Worm (Caenorhabditis elegans) whole organism, L4 larva: ENCODE measurements around the gene F11E6.9.

Experiments
- D1046.2 ChIP-seq: fragments of 200-800 bp; sonication (Bioruptor generic); IDR thresholded peaks from 2 replicates; pipeline ENCODE4 v1.3.6; 2022; ENCODE audit warnings: missing genetic modification characterization, missing compliant biosample characterization
- F37D6.2 ChIP-seq: sonication (generic microtip); optimal IDR thresholded peaks from 2 replicates; lab custom pipeline; 2016; ENCODE audit warnings: mild to moderate bottlenecking, missing genetic modification characterization, missing compliant biosample characterization
- R02D3.7 ChIP-seq: fragments of 150-350 bp; sonication (generic microtip); optimal IDR thresholded peaks from 3 replicates; lab custom pipeline; 2014; ENCODE audit warnings: missing biosample characterization, missing genetic modification characterization
- ZK337.2 ChIP-seq: fragments of 200-800 bp; sonication (Bioruptor generic); IDR thresholded peaks from 2 replicates; pipeline ENCODE4 v1.3.6; 2022; ENCODE audit warnings: missing genetic modification reagents, missing genetic modification characterization, missing compliant biosample characterization
- ZK546.5 ChIP-seq, 2 experiments: sonication (generic microtip); optimal IDR thresholded peaks; 2 replicates each; lab custom pipeline; 2017; ENCODE audit warnings: missing biosample characterization in 2 of 2, missing genetic modification characterization in 2 of 2
- aha-1 ChIP-seq: fragments of 150-350 bp; peaks from one replicate; lab custom pipeline; 2014; ENCODE audit warnings: missing biosample characterization, missing genetic modification characterization
- ceh-32 ChIP-seq: sonication (generic microtip); optimal IDR thresholded peaks from 2 replicates; lab custom pipeline; 2016; ENCODE audit warnings: mild to moderate bottlenecking, missing genetic modification characterization, missing compliant biosample characterization; ENCODE audit not compliant: poor library complexity
- ceh-44 ChIP-seq: fragments of 200-800 bp; sonication (Bioruptor generic); IDR thresholded peaks from 2 replicates; pipeline ENCODE4 v1.3.6; 2022; ENCODE audit warnings: missing genetic modification reagents, missing genetic modification characterization, missing compliant biosample characterization
- ctbp-1 ChIP-seq: fragments of 200-800 bp; sonication (Bioruptor generic); IDR thresholded peaks from 2 replicates; pipeline ENCODE4 v1.3.6; 2022; ENCODE audit warnings: missing genetic modification reagents, missing genetic modification characterization, missing compliant biosample characterization
- daf-16 ChIP-seq, 3 experiments: sonication (generic microtip); optimal IDR thresholded peaks; 2 replicates each; lab custom pipeline; 2016 to 2017; ENCODE audit warnings: missing genetic modification characterization in 3 of 3, missing genetic modification reagents in 3 of 3, mild to moderate bottlenecking in 2 of 3, missing compliant biosample characterization in 2 of 3, missing biosample characterization in 1 of 3, moderate library complexity in 1 of 3
- dmd-6 ChIP-seq: fragments of 200-800 bp; sonication (Bioruptor generic); IDR thresholded peaks from 2 replicates; pipeline ENCODE4 v1.3.6; 2022; ENCODE audit warnings: missing genetic modification reagents, missing genetic modification characterization, missing compliant biosample characterization
- dmd-8 ChIP-seq: fragments of 200-800 bp; sonication (Bioruptor generic); IDR thresholded peaks from 2 replicates; pipeline ENCODE4 v1.3.6; 2022; ENCODE audit warnings: missing genetic modification characterization, missing compliant biosample characterization
- dpl-1 ChIP-seq: fragments of 150-350 bp; optimal IDR thresholded peaks from 2 replicates; lab custom pipeline; 2014; ENCODE audit warnings: missing biosample characterization, missing genetic modification reagents, missing genetic modification characterization
- dve-1 ChIP-seq: sonication (generic microtip); optimal IDR thresholded peaks from 2 replicates; lab custom pipeline; 2017; ENCODE audit warnings: antibody characterized with exemption, mild to moderate bottlenecking, missing genetic modification characterization, missing compliant biosample characterization; ENCODE audit not compliant: insufficient read depth
- egl-27 ChIP-seq: sonication (generic microtip); optimal IDR thresholded peaks from 3 replicates; lab custom pipeline; 2017; ENCODE audit warnings: missing biosample characterization, missing genetic modification reagents, missing genetic modification characterization
- fkh-10 ChIP-seq: fragments of 150-350 bp; optimal IDR thresholded peaks from 2 replicates; lab custom pipeline; 2014; ENCODE audit warnings: missing biosample characterization, missing genetic modification reagents, missing genetic modification characterization
- fos-1 ChIP-seq: fragments of 150-350 bp; optimal IDR thresholded peaks from 2 replicates; lab custom pipeline; 2014; ENCODE audit warnings: missing biosample characterization, missing genetic modification characterization
- gei-8 ChIP-seq: fragments of 200-800 bp; sonication (Bioruptor generic); optimal IDR thresholded peaks from 2 replicates; lab custom pipeline; 2018; ENCODE audit warnings: mild to moderate bottlenecking, missing genetic modification characterization, missing compliant biosample characterization
- hif-1 ChIP-seq, 2 experiments: sonication (generic microtip); optimal IDR thresholded peaks; 2 replicates each; lab custom pipeline; 2016 to 2017; ENCODE audit warnings: missing compliant biosample characterization in 2 of 2, missing genetic modification characterization in 2 of 2, missing genetic modification reagents in 2 of 2, missing genotype in 2 of 2, mild to moderate bottlenecking in 1 of 2
- hlh-11 ChIP-seq: fragments of 200-800 bp; sonication (Bioruptor generic); optimal IDR thresholded peaks from 2 replicates; lab custom pipeline; 2018; ENCODE audit warnings: mild to moderate bottlenecking, missing genetic modification characterization, missing compliant biosample characterization
- hlh-30 ChIP-seq: sonication (generic microtip); optimal IDR thresholded peaks from 2 replicates; lab custom pipeline; 2017; ENCODE audit warnings: antibody characterized with exemption, mild to moderate bottlenecking, missing genetic modification characterization, missing compliant biosample characterization; ENCODE audit not compliant: insufficient read depth
- hmg-1.1 ChIP-seq: fragments of 200-800 bp; sonication (Bioruptor generic); IDR thresholded peaks from 2 replicates; pipeline ENCODE4 v1.3.6; 2022; ENCODE audit warnings: missing genetic modification reagents, missing genetic modification characterization, missing compliant biosample characterization
- lin-38 ChIP-seq: fragments of 200-800 bp; sonication (Bioruptor generic); IDR thresholded peaks from 2 replicates; pipeline ENCODE4 v1.3.6; 2022; ENCODE audit warnings: missing genetic modification reagents, missing genetic modification characterization, missing compliant biosample characterization
- lsy-2 ChIP-seq, 2 experiments: fragments of 150-350 bp in 1 of 2; sonication (generic microtip) in 1 of 2; optimal IDR thresholded peaks; 2 replicates each; lab custom pipeline; 2014 to 2017; ENCODE audit warnings: missing biosample characterization in 2 of 2, missing genetic modification characterization in 2 of 2
- madf-5 ChIP-seq, 2 experiments: fragments of 200-800 bp; sonication (Bioruptor generic); IDR thresholded peaks; 2 replicates each; pipeline ENCODE4 v1.3.6; 2022; ENCODE audit warnings: missing compliant biosample characterization in 2 of 2, missing genetic modification characterization in 2 of 2
- madf-9 ChIP-seq: fragments of 200-800 bp; sonication (Bioruptor generic); conservative IDR thresholded peaks from 2 replicates; pipeline ENCODE4 v1.3.6; 2022; ENCODE audit warnings: missing genetic modification reagents, missing genetic modification characterization, missing compliant biosample characterization
- mdl-1 ChIP-seq, 2 experiments: fragments of 150-350 bp in 1 of 2; sonication (generic microtip) in 1 of 2; optimal IDR thresholded peaks; 2 replicates each; lab custom pipeline; 2014 to 2017; ENCODE audit warnings: missing biosample characterization in 2 of 2, missing genetic modification characterization in 2 of 2
- mdt-29 ChIP-seq: fragments of 200-800 bp; sonication (Bioruptor generic); IDR thresholded peaks from 2 replicates; pipeline ENCODE4 v1.3.6; 2022; ENCODE audit warnings: missing genetic modification reagents, missing genetic modification characterization, missing compliant biosample characterization
- mes-2 ChIP-seq: sonication (generic microtip); optimal IDR thresholded peaks from 2 replicates; lab custom pipeline; 2016; ENCODE audit warnings: missing genotype, mild to moderate bottlenecking, missing genetic modification characterization, missing compliant biosample characterization; ENCODE audit not compliant: poor library complexity, severe bottlenecking
- mxl-3 ChIP-seq: fragments of 200-800 bp; sonication (Bioruptor generic); optimal IDR thresholded peaks from 2 replicates; lab custom pipeline; 2018; ENCODE audit warnings: mild to moderate bottlenecking, missing genetic modification characterization, missing compliant biosample characterization
- nhr-10 ChIP-seq: fragments of 150-350 bp; optimal IDR thresholded peaks from 2 replicates; lab custom pipeline; 2014; ENCODE audit warnings: missing biosample characterization, missing genetic modification characterization
- nhr-102 ChIP-seq: sonication (generic microtip); optimal IDR thresholded peaks from 2 replicates; lab custom pipeline; 2016; ENCODE audit warnings: mild to moderate bottlenecking, missing genetic modification characterization, moderate library complexity, missing compliant biosample characterization
- nhr-11 ChIP-seq: fragments of 150-350 bp; optimal IDR thresholded peaks from 2 replicates; lab custom pipeline; 2014; ENCODE audit warnings: missing biosample characterization, missing genetic modification characterization
- nhr-237 ChIP-seq: sonication (generic microtip); optimal IDR thresholded peaks from 2 replicates; lab custom pipeline; 2017; ENCODE audit warnings: missing biosample characterization, missing genetic modification characterization
- nhr-28 ChIP-seq: fragments of 150-350 bp; optimal IDR thresholded peaks from 2 replicates; lab custom pipeline; 2014; ENCODE audit warnings: missing biosample characterization, missing genetic modification characterization
- nhr-48 ChIP-seq: sonication (generic microtip); optimal IDR thresholded peaks from 2 replicates; lab custom pipeline; 2016; ENCODE audit warnings: mild to moderate bottlenecking, missing genetic modification characterization, missing compliant biosample characterization
- nhr-6 ChIP-seq: fragments of 150-350 bp; optimal IDR thresholded peaks from 2 replicates; lab custom pipeline; 2014; ENCODE audit warnings: missing biosample characterization, missing genetic modification characterization
- pha-4 ChIP-seq, 2 experiments: fragments of 150-350 bp in 1 of 2; fragments of 200-800 bp in 1 of 2; sonication (Bioruptor generic) in 1 of 2; IDR thresholded peaks in 1 of 2; optimal IDR thresholded peaks in 1 of 2; 2 replicates each; pipeline versions ENCODE4 v1.3.6 to Lab custom; 2014 to 2022; ENCODE audit warnings: missing genetic modification characterization in 2 of 2, missing genetic modification reagents in 2 of 2, missing biosample characterization in 1 of 2, missing compliant biosample characterization in 1 of 2
- php-3 ChIP-seq: fragments of 200-800 bp; sonication (Bioruptor generic); IDR thresholded peaks from 2 replicates; pipeline ENCODE4 v1.3.6; 2022; ENCODE audit warnings: missing genetic modification reagents, missing genetic modification characterization, missing compliant biosample characterization
- pqm-1 ChIP-seq: sonication (generic microtip); optimal IDR thresholded peaks from 2 replicates; lab custom pipeline; 2017; ENCODE audit warnings: missing biosample characterization, missing genetic modification characterization
- snpc-1.2 ChIP-seq: fragments of 200-800 bp; sonication (Bioruptor generic); IDR thresholded peaks from 2 replicates; pipeline ENCODE4 v1.3.6; 2022; ENCODE audit warnings: missing genetic modification reagents, missing genetic modification characterization, missing compliant biosample characterization
- unc-130 ChIP-seq: sonication (generic microtip); optimal IDR thresholded peaks from 2 replicates; lab custom pipeline; 2016; ENCODE audit warnings: missing genetic modification reagents, missing genetic modification characterization, missing compliant biosample characterization
- unc-62 ChIP-seq, 3 experiments: fragments of 150-350 bp in 1 of 3; sonication (generic microtip); optimal IDR thresholded peaks in 2 of 3; peaks in 1 of 3; 1 replicate in 1 of 3; 2 replicates in 2 of 3; lab custom pipeline; 2014 to 2017; ENCODE audit warnings: missing biosample characterization in 3 of 3, missing genetic modification characterization in 3 of 3, missing genetic modification reagents in 3 of 3, missing genotype in 1 of 3
- zag-1 ChIP-seq: fragments of 150-350 bp; optimal IDR thresholded peaks from 2 replicates; lab custom pipeline; 2014; ENCODE audit warnings: missing biosample characterization, missing genetic modification characterization
- zfp-3 ChIP-seq: fragments of 200-800 bp; sonication (Bioruptor generic); conservative IDR thresholded peaks from 2 replicates; pipeline ENCODE4 v1.3.6; 2022; ENCODE audit warnings: missing genetic modification reagents, missing genetic modification characterization, missing compliant biosample characterization
- zip-11 ChIP-seq: fragments of 200-800 bp; sonication (Bioruptor generic); IDR thresholded peaks from 2 replicates; pipeline ENCODE4 v1.3.6; 2022; ENCODE audit warnings: missing genetic modification characterization, missing compliant biosample characterization
- ztf-11 ChIP-seq: fragments of 150-350 bp; optimal IDR thresholded peaks from 2 replicates; lab custom pipeline; 2014; ENCODE audit warnings: missing biosample characterization, missing genetic modification characterization

Gene F11E6.9

DNA sequence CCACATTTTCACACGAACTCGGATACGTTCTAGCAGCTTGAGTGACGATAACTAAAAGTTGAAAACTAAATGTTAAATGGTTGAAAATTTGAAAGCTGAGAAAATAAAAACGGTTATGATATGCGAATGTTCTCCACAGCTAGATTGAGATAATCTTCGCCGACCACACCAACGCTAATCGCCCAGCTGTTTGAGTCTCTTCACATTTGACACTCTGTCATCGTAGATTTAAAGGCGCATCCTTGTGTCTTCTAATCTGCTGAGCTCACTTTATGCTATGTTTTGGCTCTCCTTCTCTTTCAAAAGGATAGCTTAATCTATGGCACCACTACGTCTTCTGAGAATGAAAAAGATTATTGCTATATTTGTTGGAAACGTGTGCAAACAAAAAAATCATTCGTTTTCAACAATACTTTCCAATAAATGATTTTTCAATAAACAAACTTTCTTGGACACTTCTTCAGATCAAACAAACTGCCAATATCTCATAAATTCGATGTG, 12.0 kb downstream of the F11E6.9 start, which contains the start of gene F11E6.10:
Gene F11E6.10, minus strand, starts transcription at position 51 of the 501 bp plus-strand sequence.
- TF ChIP-seq hif-1 (tag; optimal IDR thresholded peaks at IDR 0.05; lab: Kevin White, UChicago), result no peak
- TF ChIP-seq fkh-10 (GFP tag; lab: Kevin White, UChicago), result no peak
- TF ChIP-seq zfp-3 (GFP tag; lab: Robert Waterston, UW), result no peak
- no peak for TF ChIP-seq zip-11 (GFP tag; lab: Robert Waterston, UW)
- no peak for TF ChIP-seq nhr-48
- TF ChIP-seq mxl-3, result no peak
- no peak for TF ChIP-seq D1046.2 (GFP tag; lab: Robert Waterston, UW)
- no peak for TF ChIP-seq ctbp-1 (GFP tag; lab: Robert Waterston, UW)
- no peak for TF ChIP-seq aha-1 (tag; lab: Kevin White, UChicago)
- no peak for TF ChIP-seq nhr-11 (tag; lab: Kevin White, UChicago)
- TF ChIP-seq madf-9 (GFP tag; lab: Robert Waterston, UW), result no peak
- TF ChIP-seq, all 104 proteins: peak for 0

DNA sequence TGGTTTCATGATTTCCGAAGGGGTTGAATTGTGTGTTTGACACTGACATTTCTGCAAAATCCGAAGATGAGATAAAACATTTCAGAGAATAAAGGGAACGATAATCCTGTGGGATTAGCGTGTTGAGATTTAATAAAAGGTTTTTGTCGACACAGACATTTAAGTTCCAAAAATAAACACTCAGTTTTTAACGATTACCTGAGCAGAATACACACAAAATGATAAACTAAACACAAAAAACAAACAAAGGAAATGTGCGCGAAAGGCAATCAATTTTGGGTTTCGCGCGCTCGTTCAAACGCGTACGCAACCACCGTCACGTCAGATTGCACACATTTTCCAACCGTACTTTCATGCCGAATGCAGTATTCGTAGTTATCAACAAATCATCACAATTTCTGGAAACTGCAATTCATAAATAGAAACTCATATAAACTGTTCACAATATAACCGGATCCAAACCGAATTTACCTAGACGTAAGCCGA, 13.9 kb downstream of the F11E6.9 start, which contains the start of gene rif-1.1:
Gene rif-1.1, minus strand, starts transcription at position 51 of the 486 bp plus-strand sequence.
- TF ChIP-seq hlh-30 (no peak), egl-27 (tag; lab: Kevin White, UChicago) (no peak), unc-62 (GFP tag; optimal IDR thresholded peaks at IDR 0.05 in 1 of 2; lab: Kevin White, UChicago) (peak in 1 of 2 experiments; percentile 79), unc-62 (tag; optimal IDR thresholded peaks at IDR 0.05; lab: Kevin White, UChicago) (no peak), R02D3.7 (tag; lab: Kevin White, UChicago) (no peak), mdt-29 (no peak), nhr-102 (no peak), lsy-2 (tag; optimal IDR thresholded peaks at IDR 0.05; lab: Kevin White, UChicago) (peak in 1 of 2 experiments; percentile 85), hlh-11 (tag; lab: Kevin White, UChicago) (peak; percentile 37), nhr-10 (tag; lab: Kevin White, UChicago) (no peak), dmd-6 (GFP tag; lab: Robert Waterston, UW) (peak; percentile 22; the same call in 1 of the 2 replicates), dpl-1 (GFP tag; lab: Kevin White, UChicago) (peak; percentile 84), php-3 (no peak), ZK546.5 (tag; optimal IDR thresholded peaks at IDR 0.05; lab: Kevin White, UChicago) (no peak), lin-38 (peak; percentile 29), nhr-28 (tag; lab: Kevin White, UChicago) (peak; percentile 75), zag-1 (tag; lab: Kevin White, UChicago) (no peak), nhr-237 (no peak), ztf-11 (tag; lab: Kevin White, UChicago) (no peak), F37D6.2 (no peak), dve-1 (peak; percentile 45), ceh-32 (tag; lab: Kevin White, UChicago) (no peak), fos-1 (tag; lab: Kevin White, UChicago) (no peak), gei-8 (GFP tag; lab: Kevin White, UChicago) (no peak), daf-16 (GFP tag; optimal IDR thresholded peaks at IDR 0.05; lab: Kevin White, UChicago) (no peak), daf-16 (tag; optimal IDR thresholded peaks at IDR 0.05; lab: Kevin White, UChicago) (peak; percentile 51), unc-130 (GFP tag; lab: Kevin White, UChicago) (peak; percentile 47), nhr-6 (tag; lab: Kevin White, UChicago) (peak; percentile 1), pha-4 (GFP tag; IDR thresholded peaks at IDR 0.05; lab: Robert Waterston, UW) (no peak), pha-4 (tag; optimal IDR thresholded peaks at IDR 0.05; lab: Kevin White, UChicago) (peak; percentile 47), zfp-3 (GFP tag; lab: Robert Waterston, UW) (no peak), snpc-1.2 (GFP tag; lab: Robert Waterston, UW) (peak; percentile 76), ceh-44 (GFP tag; lab: Robert Waterston, UW) (no peak), hmg-1.1 (GFP tag; lab: Robert Waterston, UW) (0 out of 2 replicates have a peak, but pooled peaks have one; percentile 36), pqm-1 (no peak), madf-5 (GFP tag; IDR thresholded peaks at IDR 0.05; lab: Robert Waterston, UW) (no peak), ZK337.2 (GFP tag; lab: Robert Waterston, UW) (no peak), mes-2 (tag; lab: Kevin White, UChicago) (peak; percentile 79), mdl-1 (tag; optimal IDR thresholded peaks at IDR 0.05; lab: Kevin White, UChicago) (no peak), dmd-8 (GFP tag; lab: Robert Waterston, UW) (no peak), nhr-11 (tag; lab: Kevin White, UChicago) (no peak)
